Fruit fly (Drosophila melanogaster) whole organism, prepupa: ENCODE measurements around the gene CG31810.
A peak's percentile ranks its signal among the peaks of the same experiment; 100 is the strongest.

Experiments used
- Blimp-1 ChIP-seq: fragments of 200-800 bp; sonication (Bioruptor generic); optimal IDR thresholded peaks from 3 replicates; lab custom pipeline; 2017; ENCODE audit warnings: missing biosample characterization, missing genetic modification characterization, mild to moderate bottlenecking, moderate library complexity, missing genetic modification reagents
- CG10631 ChIP-seq: fragments of 200-800 bp; sonication (Bioruptor generic); optimal IDR thresholded peaks from 2 replicates; lab custom pipeline; 2016; ENCODE audit warnings: missing biosample characterization, missing genetic modification characterization
- CG11294 ChIP-seq: fragments of 200-800 bp; sonication (Bioruptor generic); IDR thresholded peaks from 2 replicates; pipeline ENCODE4 v1.3.6; 2022; ENCODE audit warnings: missing biosample characterization, missing genetic modification characterization
- CG11902 ChIP-seq: fragments of 200-800 bp; sonication (Bioruptor generic); optimal IDR thresholded peaks from 3 replicates; lab custom pipeline; 2016; ENCODE audit warnings: missing biosample characterization, missing genetic modification characterization
- CG15336 ChIP-seq: fragments of 200-800 bp; sonication (Bioruptor generic); IDR thresholded peaks from 2 replicates; pipeline ENCODE4 v1.3.6; 2022; ENCODE audit warnings: missing biosample characterization, missing genetic modification characterization
- CG1621 ChIP-seq: fragments of 200-800 bp; sonication (Bioruptor generic); optimal IDR thresholded peaks from 3 replicates; lab custom pipeline; 2018; ENCODE audit warnings: missing biosample characterization, mild to moderate bottlenecking, missing genetic modification characterization
- CG16779 ChIP-seq: fragments of 200-800 bp; sonication (Bioruptor generic); optimal IDR thresholded peaks from 3 replicates; lab custom pipeline; 2017; ENCODE audit warnings: missing biosample characterization, mild to moderate bottlenecking, missing genetic modification characterization
- CG3032 ChIP-seq: fragments of 200-800 bp; optimal IDR thresholded peaks from 2 replicates; lab custom pipeline; 2019; ENCODE audit warnings: missing biosample characterization, mild to moderate bottlenecking, missing genetic modification characterization, moderate library complexity
- CG32006 ChIP-seq: fragments of 200-800 bp; sonication (Bioruptor generic); optimal IDR thresholded peaks from 3 replicates; lab custom pipeline; 2017; ENCODE audit warnings: missing biosample characterization, mild to moderate bottlenecking, missing genetic modification characterization
- CG34406 ChIP-seq: fragments of 200-800 bp; sonication (Bioruptor generic); optimal IDR thresholded peaks from 3 replicates; lab custom pipeline; 2016; ENCODE audit warnings: missing biosample characterization, missing genetic modification characterization
- CG3919 ChIP-seq: fragments of 200-800 bp; sonication (Bioruptor generic); optimal IDR thresholded peaks from 3 replicates; lab custom pipeline; 2016; ENCODE audit warnings: missing biosample characterization, missing genetic modification characterization
- CG4318 ChIP-seq: fragments of 200-800 bp; sonication (Bioruptor generic); optimal IDR thresholded peaks from 3 replicates; lab custom pipeline; 2017; ENCODE audit warnings: missing biosample characterization, mild to moderate bottlenecking, missing genetic modification characterization
- CG6276 ChIP-seq: fragments of 200-800 bp; sonication (Bioruptor generic); optimal IDR thresholded peaks from 2 replicates; lab custom pipeline; 2017; ENCODE audit warnings: missing biosample characterization, mild to moderate bottlenecking, missing genetic modification characterization
- CG6792 ChIP-seq: fragments of 200-800 bp; sonication (Bioruptor generic); optimal IDR thresholded peaks from 3 replicates; lab custom pipeline; 2016; ENCODE audit warnings: missing biosample characterization, missing genetic modification characterization
- CG6808 ChIP-seq: fragments of 200-800 bp; sonication (Bioruptor generic); optimal IDR thresholded peaks from 3 replicates; lab custom pipeline; 2017; ENCODE audit warnings: missing biosample characterization, missing genetic modification characterization, mild to moderate bottlenecking, moderate library complexity, missing genetic modification reagents
- CG6854 ChIP-seq: fragments of 200-800 bp; sonication (Bioruptor generic); optimal IDR thresholded peaks from 2 replicates; lab custom pipeline; 2017; ENCODE audit warnings: missing biosample characterization, mild to moderate bottlenecking, missing genetic modification characterization
- CG7368 ChIP-seq: fragments of 200-800 bp; sonication (Bioruptor generic); optimal IDR thresholded peaks from 3 replicates; lab custom pipeline; 2016; ENCODE audit warnings: missing biosample characterization, missing genetic modification characterization
- CG8119 ChIP-seq: fragments of 200-800 bp; sonication (Bioruptor generic); IDR thresholded peaks from 3 replicates; pipeline ENCODE4 v1.3.6; 2022; ENCODE audit warnings: missing biosample characterization, missing genetic modification characterization
- CG9139 ChIP-seq: fragments of 200-800 bp; sonication (Bioruptor generic); optimal IDR thresholded peaks from 3 replicates; lab custom pipeline; 2017; ENCODE audit warnings: missing biosample characterization, mild to moderate bottlenecking, missing genetic modification characterization
- Eip75B ChIP-seq: fragments of 200-800 bp; sonication (Bioruptor generic); optimal IDR thresholded peaks from 3 replicates; lab custom pipeline; 2016; ENCODE audit warnings: missing biosample characterization, missing genetic modification characterization
- Eip78C ChIP-seq: fragments of 200-800 bp; sonication (Bioruptor generic); peaks from one replicate; lab custom pipeline; 2016; ENCODE audit warnings: missing biosample characterization, missing genetic modification characterization
- Eip93F ChIP-seq: fragments of 200-800 bp; sonication (Bioruptor generic); optimal IDR thresholded peaks from 2 replicates; lab custom pipeline; 2016; ENCODE audit warnings: missing biosample characterization, mild to moderate bottlenecking, missing genetic modification characterization
- Ets21C ChIP-seq: fragments of 200-800 bp; sonication (Bioruptor generic); optimal IDR thresholded peaks from 3 replicates; lab custom pipeline; 2016; ENCODE audit warnings: missing biosample characterization, missing genetic modification characterization
- Ets96B ChIP-seq: fragments of 200-800 bp; optimal IDR thresholded peaks from 2 replicates; lab custom pipeline; 2019; ENCODE audit warnings: missing biosample characterization, mild to moderate bottlenecking, missing genetic modification characterization, moderate library complexity
- Gug ChIP-seq: fragments of 200-800 bp; sonication (Bioruptor generic); IDR thresholded peaks from 2 replicates; pipeline ENCODE4 v1.3.6; 2022; ENCODE audit warnings: missing biosample characterization, missing genetic modification characterization
- Hr38 ChIP-seq: sonication (Bioruptor generic); optimal IDR thresholded peaks from 2 replicates; lab custom pipeline; 2016; ENCODE audit warnings: missing biosample characterization, missing genetic modification characterization
- Hr39 ChIP-seq: fragments of 200-800 bp; sonication (Bioruptor generic); optimal IDR thresholded peaks from 2 replicates; lab custom pipeline; 2016; ENCODE audit warnings: missing biosample characterization, missing genetic modification characterization
- Hr4 ChIP-seq: fragments of 200-800 bp; sonication (Bioruptor generic); optimal IDR thresholded peaks from 3 replicates; lab custom pipeline; 2016; ENCODE audit warnings: missing biosample characterization, missing genetic modification characterization
- Lpt ChIP-seq: fragments of 200-800 bp; sonication (Bioruptor generic); optimal IDR thresholded peaks from 3 replicates; lab custom pipeline; 2016; ENCODE audit warnings: missing biosample characterization, missing genetic modification characterization
- OdsH ChIP-seq: fragments of 200-800 bp; sonication (Bioruptor generic); optimal IDR thresholded peaks from 3 replicates; lab custom pipeline; 2016; ENCODE audit warnings: missing biosample characterization, missing genetic modification characterization
- Sox102F ChIP-seq: fragments of 200-800 bp; sonication (Bioruptor generic); optimal IDR thresholded peaks from 2 replicates; lab custom pipeline; 2016; ENCODE audit warnings: missing biosample characterization, mild to moderate bottlenecking, missing genetic modification characterization
- Sox14 ChIP-seq: fragments of 200-800 bp; sonication (Bioruptor generic); optimal IDR thresholded peaks from 3 replicates; lab custom pipeline; 2016; ENCODE audit warnings: missing biosample characterization, missing genetic modification characterization
- Sox15 ChIP-seq: fragments of 200-800 bp; sonication (Bioruptor generic); optimal IDR thresholded peaks from 3 replicates; lab custom pipeline; 2016; ENCODE audit warnings: missing biosample characterization, missing genetic modification characterization
- achi ChIP-seq: fragments of 200-800 bp; sonication (Bioruptor generic); optimal IDR thresholded peaks from 3 replicates; lab custom pipeline; 2016; ENCODE audit warnings: missing biosample characterization, missing genetic modification characterization
- eg ChIP-seq: fragments of 200-800 bp; sonication (Bioruptor generic); IDR thresholded peaks from 3 replicates; pipeline ENCODE4 v1.3.6; 2022; ENCODE audit warnings: missing biosample characterization, missing genetic modification characterization
- esn ChIP-seq: fragments of 200-800 bp; sonication (Bioruptor generic); optimal IDR thresholded peaks from 2 replicates; lab custom pipeline; 2016; ENCODE audit warnings: missing biosample characterization, mild to moderate bottlenecking, missing genetic modification characterization, moderate library complexity
- fd59A ChIP-seq: fragments of 200-800 bp; sonication (Bioruptor generic); optimal IDR thresholded peaks from 2 replicates; lab custom pipeline; 2017; ENCODE audit warnings: missing biosample characterization, mild to moderate bottlenecking, missing genetic modification characterization, missing genetic modification reagents
- fkh ChIP-seq: fragments of 200-800 bp; sonication (Bioruptor generic); optimal IDR thresholded peaks from 3 replicates; lab custom pipeline; 2017; ENCODE audit warnings: missing biosample characterization, mild to moderate bottlenecking, missing genetic modification characterization, moderate library complexity
- lz ChIP-seq: fragments of 200-800 bp; sonication (Bioruptor generic); optimal IDR thresholded peaks from 3 replicates; lab custom pipeline; 2016; ENCODE audit warnings: missing biosample characterization, missing genetic modification characterization
- net ChIP-seq: fragments of 200-800 bp; sonication (Bioruptor generic); optimal IDR thresholded peaks from 3 replicates; lab custom pipeline; 2016; ENCODE audit warnings: missing biosample characterization, missing genetic modification characterization
- pdm3 ChIP-seq: fragments of 200-800 bp; sonication (Bioruptor generic); optimal IDR thresholded peaks from 3 replicates; lab custom pipeline; 2016; ENCODE audit warnings: missing biosample characterization, missing genetic modification characterization
- salr ChIP-seq, 2 experiments: fragments of 200-800 bp; sonication (Bioruptor generic); optimal IDR thresholded peaks; 3 replicates each; lab custom pipeline; 2016 to 2018; ENCODE audit warnings: missing biosample characterization in 2 of 2, missing genetic modification characterization in 2 of 2, mild to moderate bottlenecking in 1 of 2
- spab ChIP-seq: fragments of 200-800 bp; sonication (Bioruptor generic); optimal IDR thresholded peaks from 2 replicates; lab custom pipeline; 2017; ENCODE audit warnings: missing biosample characterization, mild to moderate bottlenecking, missing genetic modification characterization, missing genetic modification reagents
- ss ChIP-seq, 2 experiments: fragments of 200-800 bp; sonication (Bioruptor generic); optimal IDR thresholded peaks; 2 replicates in 1 of 2; 3 replicates in 1 of 2; lab custom pipeline; 2017 to 2018; ENCODE audit warnings: mild to moderate bottlenecking in 2 of 2, missing biosample characterization in 2 of 2, missing genetic modification characterization in 2 of 2, moderate library complexity in 1 of 2
- svp ChIP-seq: fragments of 200-800 bp; sonication (Bioruptor generic); peaks from one replicate; lab custom pipeline; 2016; ENCODE audit warnings: missing biosample characterization, missing genetic modification characterization
- topi ChIP-seq: fragments of 200-800 bp; sonication (Bioruptor generic); optimal IDR thresholded peaks from 3 replicates; lab custom pipeline; 2016; ENCODE audit warnings: missing biosample characterization, missing genetic modification characterization
- vri ChIP-seq: fragments of 200-800 bp; sonication (Bioruptor generic); optimal IDR thresholded peaks from 3 replicates; lab custom pipeline; 2016; ENCODE audit warnings: missing biosample characterization, mild to moderate bottlenecking, missing genetic modification characterization

CG31810 gene

DNA sequence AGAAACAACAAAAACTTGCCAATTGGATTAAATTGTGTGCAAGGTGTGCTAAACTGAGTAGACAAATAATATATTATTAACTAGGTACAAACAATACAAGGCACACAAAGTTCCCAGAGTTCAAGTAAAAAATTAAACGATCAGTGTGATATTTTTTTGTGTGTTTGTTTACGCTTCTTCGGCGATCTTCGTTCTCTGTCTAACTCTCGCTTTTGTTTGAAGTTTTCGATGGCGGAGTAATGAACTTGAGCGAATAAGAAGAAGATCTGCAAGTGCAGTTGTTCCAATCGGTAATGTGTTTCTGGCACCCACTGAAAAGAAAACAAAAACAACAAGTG lies 35.4 kb downstream of the CG31810 start:
- peak; percentile 73 for TF ChIP-seq svp (GFP tag; lab: Kevin White, UChicago)
- no peak for TF ChIP-seq CG1621 (tag; lab: Kevin White, UChicago)
- no peak for TF ChIP-seq CG3919 (GFP tag; lab: Kevin White, UChicago)
- TF ChIP-seq CG6854 (GFP tag; lab: Kevin White, UChicago), result peak; percentile 82
- no peak for TF ChIP-seq Eip75B (GFP tag; lab: Kevin White, UChicago)
- TF ChIP-seq Blimp-1, result peak; percentile 96
- TF ChIP-seq fkh, result peak; percentile 25
- TF ChIP-seq CG15336 (GFP tag; lab: Robert Waterston, UW), result no peak
- no peak for TF ChIP-seq achi (GFP tag; lab: Kevin White, UChicago)
- no peak for TF ChIP-seq CG7368 (GFP tag; lab: Kevin White, UChicago)
- no peak for TF ChIP-seq vri
- no peak for TF ChIP-seq CG6276 (GFP tag; lab: Kevin White, UChicago)

DNA sequence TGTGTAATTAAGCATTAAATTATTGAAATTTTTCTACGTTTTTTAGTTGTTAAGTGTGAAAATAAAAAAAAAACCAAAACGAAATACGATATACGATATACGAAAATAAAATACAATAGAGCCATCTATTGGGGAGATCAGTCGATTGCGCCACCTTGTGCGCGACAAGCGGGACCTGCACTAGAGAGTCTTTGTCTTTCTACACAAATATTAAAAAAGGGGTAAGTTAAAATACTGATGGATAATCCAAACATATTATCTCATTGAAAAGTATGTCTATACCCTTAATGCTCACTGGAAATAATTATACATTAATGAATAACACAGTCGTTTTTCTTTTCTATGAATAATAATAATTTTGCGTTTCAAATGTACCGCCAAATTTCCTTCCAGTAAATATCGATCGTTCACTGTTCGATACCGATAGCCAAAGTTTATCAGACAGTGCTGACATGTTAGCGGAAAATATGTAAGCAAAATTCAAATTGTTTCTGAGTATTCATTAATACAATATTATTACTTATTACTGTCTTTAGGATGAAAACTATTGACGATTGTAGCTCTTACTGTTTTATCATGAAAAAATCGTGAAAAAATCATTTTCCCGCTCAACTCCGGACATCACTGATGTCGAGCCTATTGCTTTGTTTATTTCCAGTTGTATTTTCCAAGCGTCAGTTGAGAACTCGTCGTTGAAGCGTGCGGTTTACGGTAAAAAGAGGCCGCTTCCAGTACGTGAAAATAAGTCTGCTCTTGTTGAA lies 36.0 kb downstream of the CG31810 start, which contains the start of gene mdy:
mdy (plus strand) TSS at position 672 of the 761 bp plus-strand sequence.
- TF ChIP-seq CG32006 (GFP tag; lab: Kevin White, UChicago), result peak; percentile 63
- peak; percentile 68 for TF ChIP-seq Sox102F (GFP tag; lab: Kevin White, UChicago)
- peak; percentile 58 for TF ChIP-seq Hr4 (GFP tag; lab: Kevin White, UChicago)
- peak; percentile 40 for TF ChIP-seq net
- TF ChIP-seq esn (GFP tag; lab: Kevin White, UChicago), result peak; percentile 74
- peak; percentile 43 for TF ChIP-seq Hr39 (GFP tag; lab: Kevin White, UChicago)
- TF ChIP-seq CG8119 (GFP tag; lab: Robert Waterston, UW), result no peak; the same call in 2 of the 3 replicates
- TF ChIP-seq Eip93F (GFP tag; lab: Kevin White, UChicago), result peak; percentile 46
- no peak for TF ChIP-seq spab (GFP tag; lab: Kevin White, UChicago)
- no peak for TF ChIP-seq CG16779 (tag; lab: Kevin White, UChicago)
- peak; percentile 69 for TF ChIP-seq lz (GFP tag; lab: Kevin White, UChicago)
- TF ChIP-seq Eip75B (GFP tag; lab: Kevin White, UChicago), result peak; percentile 72
- TF ChIP-seq Ets21C (GFP tag; lab: Kevin White, UChicago), result peak; percentile 52
- TF ChIP-seq CG11294 (GFP tag; lab: Robert Waterston, UW), result no peak; the same call in 1 of the 2 replicates
- TF ChIP-seq CG10631 (GFP tag; lab: Kevin White, UChicago), result peak; percentile 59
- TF ChIP-seq Eip78C (GFP tag; lab: Kevin White, UChicago), result peak; percentile 80
- no peak for TF ChIP-seq fd59A
- peak; percentile 67 for TF ChIP-seq fkh
- TF ChIP-seq CG1621 (tag; lab: Kevin White, UChicago), result peak; percentile 38
- TF ChIP-seq CG6854 (GFP tag; lab: Kevin White, UChicago), result no peak
- peak; percentile 45 for TF ChIP-seq CG4318 (GFP tag; lab: Kevin White, UChicago)
- TF ChIP-seq CG34406 (GFP tag; lab: Kevin White, UChicago), result no peak
- TF ChIP-seq Ets96B (tag; lab: Kevin White, UChicago), result peak; percentile 53
- TF ChIP-seq CG3032, result peak; percentile 25
- no peak for TF ChIP-seq Blimp-1
- peak; percentile 52 for TF ChIP-seq Gug
- TF ChIP-seq Hr38 (GFP tag; lab: Kevin White, UChicago), result no peak
- TF ChIP-seq CG9139, result no peak
- peak; percentile 44 for TF ChIP-seq Lpt (GFP tag; lab: Kevin White, UChicago)
- peak; percentile 90 for TF ChIP-seq Sox14 (GFP tag; lab: Kevin White, UChicago)
- TF ChIP-seq CG3919 (GFP tag; lab: Kevin White, UChicago), result peak; percentile 57
- TF ChIP-seq vri, result peak; percentile 50
- TF ChIP-seq eg (GFP tag; lab: Robert Waterston, UW), result 0 out of 3 replicates have a peak, but pooled peaks have one; percentile 56
- TF ChIP-seq Sox15, result no peak
- TF ChIP-seq CG11902 (GFP tag; lab: Kevin White, UChicago), result peak; percentile 36
- peak; percentile 57 for TF ChIP-seq pdm3
- TF ChIP-seq salr (GFP tag; optimal IDR thresholded peaks at IDR 0.05; lab: Kevin White, UChicago), result peak in 1 of 2 experiments; percentile 44
- TF ChIP-seq CG6792 (GFP tag; lab: Kevin White, UChicago), result peak; percentile 40
- peak; percentile 27 for TF ChIP-seq topi (GFP tag; lab: Kevin White, UChicago)
- TF ChIP-seq CG6808 (GFP tag; lab: Kevin White, UChicago), result peak; percentile 8
- TF ChIP-seq CG7368 (GFP tag; lab: Kevin White, UChicago), result no peak
- TF ChIP-seq ss (GFP tag; optimal IDR thresholded peaks at IDR 0.05; lab: Kevin White, UChicago), result no peak
- TF ChIP-seq OdsH (GFP tag; lab: Kevin White, UChicago), result peak; percentile 58
- TF ChIP-seq achi (GFP tag; lab: Kevin White, UChicago), result peak; percentile 41
